Worm (Caenorhabditis elegans) whole organism, L3 larva: ENCODE data around the gene nlp-30.

ENCODE experiments used
- ceh-28 ChIP-seq: fragments of 150-350 bp; optimal IDR thresholded peaks from 2 replicates; lab custom pipeline; 2014; ENCODE audit warnings: missing biosample characterization, missing genetic modification reagents, missing genetic modification characterization
- ceh-9 ChIP-seq: sonication (generic microtip); optimal IDR thresholded peaks from 2 replicates; lab custom pipeline; 2018; ENCODE audit warnings: missing biosample characterization, missing genetic modification characterization
- daf-12 ChIP-seq: fragments of 150-350 bp; optimal IDR thresholded peaks from 2 replicates; lab custom pipeline; 2014; ENCODE audit warnings: missing biosample characterization, missing genetic modification reagents, missing genetic modification characterization
- egl-27 ChIP-seq: sonication (generic microtip); optimal IDR thresholded peaks from 4 replicates; lab custom pipeline; 2017; ENCODE audit warnings: missing biosample characterization, missing genetic modification reagents, missing genetic modification characterization
- egl-5 ChIP-seq: fragments of 150-350 bp; optimal IDR thresholded peaks from 2 replicates; lab custom pipeline; 2017; ENCODE audit warnings: missing biosample characterization, missing genetic modification reagents, missing genetic modification characterization, inconsistent platforms
- elt-1 ChIP-seq: fragments of 150-350 bp; optimal IDR thresholded peaks from 2 replicates; lab custom pipeline; 2014; ENCODE audit warnings: missing biosample characterization, missing genetic modification characterization
- elt-3 ChIP-seq, 3 experiments: fragments of 150-350 bp in 1 of 3; sonication (generic microtip) in 2 of 3; optimal IDR thresholded peaks; 2 replicates in 2 of 3; 4 replicates in 1 of 3; lab custom pipeline; 2014 to 2017; ENCODE audit warnings: missing biosample characterization in 3 of 3, missing genetic modification characterization in 3 of 3
- eor-1 ChIP-seq, 2 experiments: fragments of 150-350 bp; optimal IDR thresholded peaks; 2 replicates each; lab custom pipeline; 2014 to 2018; ENCODE audit warnings: missing biosample characterization in 2 of 2, missing genetic modification characterization in 2 of 2
- fkh-10 ChIP-seq: sonication (generic microtip); optimal IDR thresholded peaks from 2 replicates; lab custom pipeline; 2017; ENCODE audit warnings: missing biosample characterization, missing genetic modification reagents, missing genetic modification characterization
- fkh-2 ChIP-seq: fragments of 150-350 bp; optimal IDR thresholded peaks from 2 replicates; lab custom pipeline; 2014; ENCODE audit warnings: missing biosample characterization, missing genetic modification reagents, missing genetic modification characterization
- jun-1 ChIP-seq: fragments of 150-350 bp; optimal IDR thresholded peaks from 2 replicates; lab custom pipeline; 2014; ENCODE audit warnings: missing biosample characterization, missing genetic modification reagents, missing genetic modification characterization
- lin-15B ChIP-seq: fragments of 150-350 bp; optimal IDR thresholded peaks from 2 replicates; lab custom pipeline; 2014; ENCODE audit warnings: missing biosample characterization, missing genetic modification characterization
- lin-39 ChIP-seq: fragments of 150-350 bp; optimal IDR thresholded peaks from 2 replicates; lab custom pipeline; 2018; ENCODE audit warnings: missing biosample characterization, missing genetic modification reagents, missing genetic modification characterization
- lsy-12 ChIP-seq: sonication (generic microtip); optimal IDR thresholded peaks from 2 replicates; lab custom pipeline; 2016; ENCODE audit warnings: mild to moderate bottlenecking, missing genetic modification characterization, missing compliant biosample characterization
- mdl-1 ChIP-seq: fragments of 150-350 bp; optimal IDR thresholded peaks from 2 replicates; lab custom pipeline; 2014; ENCODE audit warnings: missing biosample characterization, missing genetic modification characterization
- nfya-1 ChIP-seq: sonication (generic microtip); optimal IDR thresholded peaks from 2 replicates; lab custom pipeline; 2017; ENCODE audit warnings: missing genetic modification characterization, mild to moderate bottlenecking, missing compliant biosample characterization, antibody characterized with exemption, moderate library complexity; ENCODE audit not compliant: insufficient read depth
- nhr-12 ChIP-seq: fragments of 150-350 bp; optimal IDR thresholded peaks from 2 replicates; lab custom pipeline; 2014; ENCODE audit warnings: missing biosample characterization, missing genetic modification characterization
- nhr-23 ChIP-seq: fragments of 150-350 bp; optimal IDR thresholded peaks from 2 replicates; lab custom pipeline; 2014; ENCODE audit warnings: missing biosample characterization, missing genetic modification reagents, missing genetic modification characterization
- nhr-237 ChIP-seq: fragments of 150-350 bp; optimal IDR thresholded peaks from 2 replicates; lab custom pipeline; 2014; ENCODE audit warnings: missing biosample characterization, missing genetic modification characterization
- nhr-28 ChIP-seq: fragments of 150-350 bp; optimal IDR thresholded peaks from 2 replicates; lab custom pipeline; 2014; ENCODE audit warnings: missing biosample characterization, missing genetic modification characterization
- nhr-43 ChIP-seq: sonication (generic microtip); optimal IDR thresholded peaks from 2 replicates; lab custom pipeline; 2016; ENCODE audit warnings: mild to moderate bottlenecking, missing genetic modification characterization, missing compliant biosample characterization; ENCODE audit not compliant: poor library complexity, severe bottlenecking
- nhr-76 ChIP-seq: fragments of 150-350 bp; sonication (generic microtip); optimal IDR thresholded peaks from 5 replicates; lab custom pipeline; 2014; ENCODE audit warnings: missing biosample characterization, missing genetic modification characterization
- nhr-77 ChIP-seq: fragments of 150-350 bp; optimal IDR thresholded peaks from 2 replicates; lab custom pipeline; 2014; ENCODE audit warnings: missing biosample characterization, missing genetic modification characterization
- pha-4 ChIP-seq: fragments of 150-350 bp; optimal IDR thresholded peaks from 2 replicates; lab custom pipeline; 2014; ENCODE audit warnings: missing biosample characterization, missing genetic modification reagents, missing genetic modification characterization
- pqm-1 ChIP-seq: fragments of 150-350 bp; optimal IDR thresholded peaks from 2 replicates; lab custom pipeline; 2017; ENCODE audit warnings: missing biosample characterization, missing genetic modification characterization, inconsistent platforms
- sea-2 ChIP-seq: fragments of 150-350 bp; sonication (generic microtip); optimal IDR thresholded peaks from 4 replicates; lab custom pipeline; 2014; ENCODE audit warnings: missing biosample characterization, missing genetic modification reagents, missing genetic modification characterization
- tbx-2 ChIP-seq: sonication (generic microtip); optimal IDR thresholded peaks from 2 replicates; lab custom pipeline; 2016; ENCODE audit warnings: mild to moderate bottlenecking, missing genetic modification characterization, missing compliant biosample characterization
- unc-39 ChIP-seq: sonication (generic microtip); optimal IDR thresholded peaks from 4 replicates; lab custom pipeline; 2017; ENCODE audit warnings: missing biosample characterization, missing genetic modification characterization
- unc-62 ChIP-seq: fragments of 150-350 bp; sonication (generic microtip); optimal IDR thresholded peaks from 4 replicates; lab custom pipeline; 2014; ENCODE audit warnings: missing biosample characterization, missing genetic modification reagents, missing genetic modification characterization
- ztf-4 ChIP-seq: fragments of 150-350 bp; optimal IDR thresholded peaks from 2 replicates; lab custom pipeline; 2014; ENCODE audit warnings: missing biosample characterization, missing genetic modification characterization

The nlp-30 gene

DNA sequence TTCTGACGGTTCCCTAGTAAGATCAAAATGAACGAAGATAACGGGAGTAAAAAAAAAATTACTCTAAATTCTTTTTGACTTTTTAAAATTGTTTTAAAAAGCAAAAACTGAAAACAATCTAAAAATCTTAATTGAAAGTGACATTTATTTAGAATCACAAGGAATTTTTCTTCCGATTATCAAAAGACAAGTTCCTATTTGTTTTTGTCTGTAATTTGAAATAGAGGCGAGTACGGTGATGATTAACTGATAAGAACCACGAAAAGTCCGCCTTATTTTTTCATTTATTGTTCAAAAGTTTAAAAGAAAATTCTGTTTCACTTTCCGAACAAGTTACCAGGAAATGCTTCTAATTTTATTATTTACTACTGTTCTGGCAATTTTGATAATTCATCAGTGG, 32.1 kb upstream of the nlp-30 start, which contains the start of gene dach-1:
Gene dach-1 (plus strand): TSS at position 301 of the 400 bp plus-strand sequence.
- TF ChIP-seq sea-2 = no peak

DNA sequence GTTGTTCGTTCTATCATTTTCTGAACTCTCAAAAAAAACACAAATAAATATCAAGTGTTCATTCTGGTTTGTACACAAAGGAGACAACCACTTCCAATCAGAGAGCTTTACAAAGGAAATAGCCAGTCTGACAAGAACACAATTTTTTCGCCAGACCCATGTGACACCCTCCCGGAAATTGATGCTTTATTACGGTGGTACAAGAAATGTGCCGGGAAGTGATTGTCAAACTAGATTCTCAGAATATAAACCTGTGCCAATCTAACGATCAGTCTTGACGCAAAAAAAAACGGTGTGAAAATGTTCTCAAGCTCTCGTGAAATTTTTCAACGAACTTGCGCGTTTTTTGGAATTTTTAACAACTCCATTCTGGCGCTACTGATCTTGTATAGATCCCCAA, 28.0 kb upstream of the nlp-30 start, which contains the start of gene str-247:
Gene str-247 (plus strand): TSS at position 301 of the 400 bp plus-strand sequence.
- no peak for TF ChIP-seq daf-12 (tag; lab: Kevin White, UChicago)
- no peak for TF ChIP-seq unc-39 (tag; lab: Kevin White, UChicago)
- no peak for TF ChIP-seq egl-5
- TF ChIP-seq lsy-12 (tag; lab: Kevin White, UChicago) = no peak
- TF ChIP-seq, all 47 proteins: peak for 0

DNA sequence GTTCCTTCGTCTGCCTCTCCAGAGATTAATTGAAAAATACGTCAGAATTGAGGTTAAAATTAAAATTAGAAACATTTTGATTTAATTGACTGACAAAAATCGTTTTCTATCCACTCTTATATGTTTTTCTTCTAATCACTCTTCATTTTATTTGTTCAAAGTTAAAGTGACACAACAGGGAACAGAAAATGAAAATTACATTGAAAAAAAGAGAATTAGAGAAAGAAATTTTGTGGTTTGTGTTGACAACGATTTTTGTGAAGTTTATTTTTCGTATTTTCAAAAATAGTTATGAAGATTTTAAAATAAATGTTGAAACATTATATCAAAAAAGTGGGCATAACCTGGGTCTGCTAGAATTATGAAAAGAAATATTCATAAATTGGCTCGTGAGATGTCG, 24.2 kb upstream of the nlp-30 start, which contains the start of gene cyp-34A5:
Gene cyp-34A5 (minus strand): TSS at position 101 of the 400 bp plus-strand sequence.
- no peak for TF ChIP-seq jun-1 (tag; lab: Kevin White, UChicago)
- no peak for TF ChIP-seq eor-1 (tag; optimal IDR thresholded peaks at IDR 0.05; lab: Kevin White, UChicago)
- no peak for TF ChIP-seq ztf-4 (tag; lab: Kevin White, UChicago)
- TF ChIP-seq tbx-2 (tag; lab: Kevin White, UChicago) = no peak
- no peak for TF ChIP-seq fkh-10 (GFP tag; lab: Kevin White, UChicago)
- no peak for TF ChIP-seq nhr-237 (tag; lab: Kevin White, UChicago)
- TF ChIP-seq unc-62 = no peak
- TF ChIP-seq, all 47 proteins: peak for 0

DNA sequence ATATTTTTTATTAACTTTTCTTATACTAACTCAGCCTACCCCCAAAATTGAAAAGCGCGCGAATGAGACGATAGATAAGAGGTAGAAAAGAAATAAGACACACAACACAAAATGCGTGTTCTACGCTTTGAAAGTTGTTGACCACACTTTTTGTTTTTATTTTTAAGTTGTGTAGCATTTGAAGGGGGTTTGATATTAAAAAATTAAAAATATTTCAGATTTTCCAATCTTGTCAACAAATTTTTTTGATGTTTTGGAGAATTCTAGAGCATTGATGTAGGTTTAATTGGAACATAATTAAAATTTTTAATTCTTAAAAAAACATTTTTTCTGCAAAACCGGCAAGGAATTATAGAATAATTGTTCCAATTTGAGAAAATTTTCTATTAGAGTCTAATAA, 20.5 kb upstream of the nlp-30 start, which contains the start of gene cyp-34A6:
Gene cyp-34A6 (minus strand): TSS at position 101 of the 400 bp plus-strand sequence.
- TF ChIP-seq fkh-10 (GFP tag; lab: Kevin White, UChicago) (no peak), nhr-43 (tag; lab: Kevin White, UChicago) (no peak), pha-4 (tag; lab: Kevin White, UChicago) (peak; percentile 17), egl-27 (tag; lab: Kevin White, UChicago) (no peak), nhr-76 (tag; lab: Kevin White, UChicago) (no peak), ceh-9 (tag; lab: Kevin White, UChicago) (no peak), nfya-1 (no peak)

DNA sequence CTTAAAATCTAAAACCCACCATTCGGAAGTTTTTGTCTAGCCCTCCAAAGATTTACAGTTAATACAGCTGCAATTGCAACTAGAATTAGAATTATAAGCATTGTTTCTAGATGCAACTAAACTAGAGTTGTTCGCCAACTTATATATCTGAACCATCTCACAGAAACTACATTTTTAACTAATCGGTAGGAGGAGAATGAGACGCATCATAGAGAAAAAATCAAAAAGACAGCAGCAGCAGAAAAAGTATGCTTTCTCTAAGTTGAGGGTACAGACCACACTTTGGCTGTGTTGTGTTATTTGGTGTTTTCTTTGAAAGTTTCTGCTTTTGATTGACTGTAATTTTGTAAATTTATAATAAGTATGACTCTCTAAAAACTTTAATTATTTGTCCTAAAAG, 18.1 kb upstream of the nlp-30 start, which contains the start of gene cyp-34A7:
Gene cyp-34A7 (minus strand): TSS at position 101 of the 400 bp plus-strand sequence.
- TF ChIP-seq nhr-12 (tag; lab: Kevin White, UChicago) (no peak), pha-4 (tag; lab: Kevin White, UChicago) (no peak), nfya-1 (no peak), daf-12 (tag; lab: Kevin White, UChicago) (no peak), lin-39 (tag; lab: Kevin White, UChicago) (no peak), ceh-28 (no peak), tbx-2 (tag; lab: Kevin White, UChicago) (no peak), unc-62 (no peak)

DNA sequence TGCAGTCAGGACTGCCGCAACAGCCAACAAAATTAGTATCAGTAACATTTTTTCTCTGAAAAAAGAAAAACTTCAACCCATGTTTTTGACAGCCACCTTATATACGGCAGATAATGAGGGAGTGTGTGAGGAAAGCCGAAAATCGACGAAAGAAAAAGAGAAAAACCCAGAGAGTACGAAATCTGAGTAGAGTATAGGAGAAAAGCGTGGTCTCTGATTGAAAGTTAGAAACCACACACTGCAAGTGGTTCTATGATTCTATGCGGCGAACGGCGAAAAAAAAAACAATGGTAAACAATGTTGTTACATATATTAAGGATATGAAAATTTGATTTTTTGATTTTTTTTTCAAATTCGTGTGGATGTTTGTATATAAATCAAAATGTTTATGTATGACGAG, 14.0 kb upstream of the nlp-30 start, which contains the start of gene cyp-34A8:
Gene cyp-34A8 (minus strand): TSS at position 62 of the 400 bp plus-strand sequence.
- TF ChIP-seq nhr-23 (tag; lab: Kevin White, UChicago) = no peak
- TF ChIP-seq nhr-77 (tag; lab: Kevin White, UChicago) = no peak
- TF ChIP-seq lin-39 (tag; lab: Kevin White, UChicago) = no peak
- TF ChIP-seq unc-62 = no peak
- no peak for TF ChIP-seq mdl-1 (tag; lab: Kevin White, UChicago)
- TF ChIP-seq nhr-43 (tag; lab: Kevin White, UChicago) = peak; percentile 9
- TF ChIP-seq daf-12 (tag; lab: Kevin White, UChicago) = no peak
- no peak for TF ChIP-seq ceh-9 (tag; lab: Kevin White, UChicago)
- no peak for TF ChIP-seq sea-2
- TF ChIP-seq ceh-28 = no peak
- no peak for TF ChIP-seq elt-3 (tag; optimal IDR thresholded peaks at IDR 0.05; lab: Kevin White, UChicago)
- no peak for TF ChIP-seq lin-15B (tag; lab: Kevin White, UChicago)
- no peak for TF ChIP-seq nhr-28 (tag; lab: Kevin White, UChicago)
- TF ChIP-seq fkh-2 = no peak
- no peak for TF ChIP-seq pqm-1 (tag; lab: Kevin White, UChicago)
- peak; percentile 1 for TF ChIP-seq nfya-1
- TF ChIP-seq elt-1 (tag; lab: Kevin White, UChicago) = no peak
